Worm (Caenorhabditis elegans): ENCODE data around the gene dyf-18.
"Not testable (repeated sequence)": the region's sequence is repeated elsewhere in the genome, so short reads cannot be mapped to it uniquely, and the experiment has no call there.

The dyf-18 gene

ce11 chrIV:11828012-11828411 is 27.0 kb upstream of the dyf-18 start, which contains the start of gene M117.6:
Gene M117.6 (minus strand): TSS chrIV:11828112.
- TF ChIP-seq sptf-1, blmp-1, mab-5 (tag; optimal IDR thresholded peaks at IDR 0.05): not testable (repeated sequence)

- peak; percentile 78 for TF ChIP-seq mep-1 (tag; optimal IDR thresholded peaks at IDR 0.05)
- no peak for TF ChIP-seq unc-39 (tag; optimal IDR thresholded peaks at IDR 0.05)
- TF ChIP-seq elt-3 (tag; optimal IDR thresholded peaks at IDR 0.05), result no peak
- TF ChIP-seq ham-2 (GFP tag; optimal IDR thresholded peaks at IDR 0.05), result no peak
- TF ChIP-seq hlh-1 (tag; optimal IDR thresholded peaks at IDR 0.05), result no peak
- TF ChIP-seq nhr-237 (tag; optimal IDR thresholded peaks at IDR 0.05), result peak; percentile 18
- no peak for TF ChIP-seq unc-62 (GFP tag; optimal IDR thresholded peaks at IDR 0.05)
- peak; percentile 39 for TF ChIP-seq lsy-2 (tag; optimal IDR thresholded peaks at IDR 0.05)
- TF ChIP-seq cnd-1 (tag; optimal IDR thresholded peaks at IDR 0.05), result no peak
- peak; percentile 46 for TF ChIP-seq lin-13 (tag; optimal IDR thresholded peaks at IDR 0.05)
- TF ChIP-seq tbx-8 (GFP tag; optimal IDR thresholded peaks at IDR 0.05), result no peak
- TF ChIP-seq ceh-43 (GFP tag; optimal IDR thresholded peaks at IDR 0.05), result no peak
- no peak for TF ChIP-seq pha-4 (tag; optimal IDR thresholded peaks at IDR 0.05)
- no peak for TF ChIP-seq nhr-28 (tag; optimal IDR thresholded peaks at IDR 0.05)
- TF ChIP-seq ztf-11 (tag; optimal IDR thresholded peaks at IDR 0.05), result no peak
Measured at ce11 chrIV:11822454-11822853, 21.5 kb upstream of the dyf-18 start.

ce11 chrIV:11821591-11822361 is 20.8 kb upstream of the dyf-18 start, which contains the start of the genes par-5 and M117.3:
Gene par-5 (minus strand): TSS chrIV:11821924.
Gene M117.3 (plus strand): TSS chrIV:11822206.
- peak; percentile 28 for TF ChIP-seq lsy-2 (tag; optimal IDR thresholded peaks at IDR 0.05)
- no peak for TF ChIP-seq lin-32 (GFP tag; optimal IDR thresholded peaks at IDR 0.05)
- no peak for TF ChIP-seq mab-5 (tag; optimal IDR thresholded peaks at IDR 0.05)
- no peak for TF ChIP-seq M03D4.4 (tag; optimal IDR thresholded peaks at IDR 0.05)
- no peak for TF ChIP-seq ceh-39 (tag; optimal IDR thresholded peaks at IDR 0.05)
- no peak for TF ChIP-seq sem-2 (GFP tag; optimal IDR thresholded peaks at IDR 0.05)
- no peak for TF ChIP-seq flh-1 (GFP tag; optimal IDR thresholded peaks at IDR 0.05)
- no peak for TF ChIP-seq ceh-43 (GFP tag; optimal IDR thresholded peaks at IDR 0.05)
- no peak for TF ChIP-seq nhr-28 (tag; optimal IDR thresholded peaks at IDR 0.05)
- TF ChIP-seq bed-3 (GFP tag; optimal IDR thresholded peaks at IDR 0.05), result no peak
- peak; percentile 49 for TF ChIP-seq cnd-1 (tag; optimal IDR thresholded peaks at IDR 0.05)
- no peak for TF ChIP-seq mep-1 (tag; optimal IDR thresholded peaks at IDR 0.05)
- TF ChIP-seq nhr-2 (tag; optimal IDR thresholded peaks at IDR 0.05), result no peak
- TF ChIP-seq nhr-237 (tag; optimal IDR thresholded peaks at IDR 0.05), result no peak
- no peak for TF ChIP-seq ztf-11 (tag; optimal IDR thresholded peaks at IDR 0.05)
- no peak for TF ChIP-seq drap-1 (GFP tag; optimal IDR thresholded peaks at IDR 0.05)
- no peak for TF ChIP-seq elt-1 (tag; optimal IDR thresholded peaks at IDR 0.05; ENCODE audit: borderline replicate concordance, insufficient read depth)
- peak; percentile 73 for TF ChIP-seq unc-120 (tag; optimal IDR thresholded peaks at IDR 0.05; ENCODE audit: poor library complexity, severe bottlenecking)
- TF ChIP-seq tbx-8 (GFP tag; optimal IDR thresholded peaks at IDR 0.05), result no peak
- peak; percentile 75 for TF ChIP-seq mls-2 (tag; optimal IDR thresholded peaks at IDR 0.05)
- peak; percentile 9 for TF ChIP-seq unc-62 (GFP tag; optimal IDR thresholded peaks at IDR 0.05)
- no peak for TF ChIP-seq hlh-1 (tag; optimal IDR thresholded peaks at IDR 0.05)
- no peak for TF ChIP-seq blmp-1 (tag; optimal IDR thresholded peaks at IDR 0.05)
- TF ChIP-seq unc-39 (tag; optimal IDR thresholded peaks at IDR 0.05), result no peak
- TF ChIP-seq elt-3 (tag; optimal IDR thresholded peaks at IDR 0.05), result no peak
- peak; percentile 81 for TF ChIP-seq ces-1 (GFP tag; optimal IDR thresholded peaks at IDR 0.05)
- peak; percentile 29 for TF ChIP-seq sptf-1 (tag; optimal IDR thresholded peaks at IDR 0.05)
- TF ChIP-seq ceh-83 (GFP tag; optimal IDR thresholded peaks at IDR 0.05), result no peak
- no peak for TF ChIP-seq snpc-4 (tag; optimal IDR thresholded peaks at IDR 0.05)
- TF ChIP-seq nhr-76 (tag; optimal IDR thresholded peaks at IDR 0.05), result no peak
- TF ChIP-seq lin-13 (tag; optimal IDR thresholded peaks at IDR 0.05), result no peak
- no peak for TF ChIP-seq zip-8 (tag; optimal IDR thresholded peaks at IDR 0.05)
- no peak for TF ChIP-seq nhr-12 (tag; optimal IDR thresholded peaks at IDR 0.05)
- TF ChIP-seq pha-4 (tag; optimal IDR thresholded peaks at IDR 0.05), result no peak
- TF ChIP-seq ham-2 (GFP tag; optimal IDR thresholded peaks at IDR 0.05), result no peak

All from whole organism, mixed stage, embryonic.